Worm (Caenorhabditis elegans) whole organism, mixed stage, embryonic: ENCODE data around the gene daf-1.

Source experiments
- blmp-1 ChIP-seq: fragments of 150-350 bp; optimal IDR thresholded peaks from 2 replicates; lab custom pipeline; 2014; ENCODE audit warnings: missing biosample characterization, missing genetic modification characterization
- cnd-1 ChIP-seq: fragments of 200-800 bp; sonication (Bioruptor generic); optimal IDR thresholded peaks from 2 replicates; lab custom pipeline; 2018; ENCODE audit warnings: mild to moderate bottlenecking, missing genetic modification characterization, missing compliant biosample characterization
- elt-3 ChIP-seq: fragments of 150-350 bp; optimal IDR thresholded peaks from 2 replicates; lab custom pipeline; 2014; ENCODE audit warnings: missing biosample characterization, missing genetic modification characterization
- ham-2 ChIP-seq: fragments of 200-800 bp; sonication (Bioruptor generic); optimal IDR thresholded peaks from 2 replicates; lab custom pipeline; 2018; ENCODE audit warnings: mild to moderate bottlenecking, missing genetic modification characterization, missing compliant biosample characterization
- lsy-2 ChIP-seq: fragments of 150-350 bp; optimal IDR thresholded peaks from 2 replicates; lab custom pipeline; 2014; ENCODE audit warnings: missing biosample characterization, missing genetic modification characterization
- nhr-12 ChIP-seq: fragments of 150-350 bp; optimal IDR thresholded peaks from 2 replicates; lab custom pipeline; 2014; ENCODE audit warnings: missing biosample characterization, missing genetic modification characterization
- nhr-28 ChIP-seq: fragments of 150-350 bp; optimal IDR thresholded peaks from 2 replicates; lab custom pipeline; 2014; ENCODE audit warnings: missing biosample characterization, missing genetic modification characterization
- pha-4 ChIP-seq: fragments of 150-350 bp; optimal IDR thresholded peaks from 2 replicates; lab custom pipeline; 2018; ENCODE audit warnings: missing biosample characterization, missing genetic modification reagents, missing genetic modification characterization
- snpc-4 ChIP-seq: fragments of 150-350 bp; optimal IDR thresholded peaks from 2 replicates; lab custom pipeline; 2014; ENCODE audit warnings: missing biosample characterization, missing genetic modification characterization
- tbx-8 ChIP-seq: fragments of 200-800 bp; sonication (Bioruptor generic); optimal IDR thresholded peaks from 2 replicates; lab custom pipeline; 2018; ENCODE audit warnings: mild to moderate bottlenecking, missing genetic modification characterization, moderate library complexity, missing compliant biosample characterization
- unc-39 ChIP-seq: fragments of 150-350 bp; optimal IDR thresholded peaks from 2 replicates; lab custom pipeline; 2014; ENCODE audit warnings: missing biosample characterization, missing genetic modification characterization
- unc-62 ChIP-seq: fragments of 150-350 bp; optimal IDR thresholded peaks from 2 replicates; lab custom pipeline; 2014; ENCODE audit warnings: missing biosample characterization, missing genetic modification reagents, missing genetic modification characterization

DNA sequence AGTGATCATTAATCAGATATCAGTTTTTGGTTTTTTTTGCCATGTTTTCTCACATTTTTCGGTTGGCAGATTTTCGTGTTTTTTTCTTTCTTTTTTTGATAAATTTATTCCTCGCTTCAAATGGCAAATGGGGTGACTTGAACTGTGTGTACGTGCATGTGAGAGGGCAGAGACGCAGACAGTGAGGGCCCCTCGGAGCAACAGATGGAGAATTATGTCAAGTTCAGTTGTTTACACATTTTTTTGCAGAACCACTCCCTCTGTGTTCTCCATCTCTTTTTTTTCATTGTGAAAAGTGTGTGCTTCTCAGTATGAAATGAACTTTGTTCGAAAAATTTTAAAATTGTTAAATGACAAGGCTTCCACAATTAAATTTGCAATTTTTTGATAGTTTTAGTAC is 2.1 kb upstream of the daf-1 start:
- TF ChIP-seq pha-4 (tag; lab: Kevin White, UChicago): no peak
- no peak for TF ChIP-seq blmp-1 (tag; lab: Kevin White, UChicago)
- TF ChIP-seq snpc-4 (tag; lab: Kevin White, UChicago): no peak
- no peak for TF ChIP-seq unc-39 (tag; lab: Kevin White, UChicago)
- no peak for TF ChIP-seq nhr-12
- no peak for TF ChIP-seq ham-2
- TF ChIP-seq tbx-8 (GFP tag; lab: Kevin White, UChicago): no peak
- no peak for TF ChIP-seq unc-62 (GFP tag; lab: Kevin White, UChicago)
- no peak for TF ChIP-seq elt-3 (tag; lab: Kevin White, UChicago)
- TF ChIP-seq lsy-2 (tag; lab: Kevin White, UChicago): no peak
- no peak for TF ChIP-seq nhr-28 (tag; lab: Kevin White, UChicago)
- TF ChIP-seq cnd-1 (tag; lab: Kevin White, UChicago): peak; percentile 38
